Worm (Caenorhabditis elegans) whole organism, L3 larva: ENCODE data around the gene ugt-49.

ENCODE experiments used
- egl-27 ChIP-seq: sonication (generic microtip); optimal IDR thresholded peaks from 4 replicates; lab custom pipeline; 2017; ENCODE audit warnings: missing biosample characterization, missing genetic modification reagents, missing genetic modification characterization
- pha-4 ChIP-seq: fragments of 150-350 bp; optimal IDR thresholded peaks from 2 replicates; lab custom pipeline; 2014; ENCODE audit warnings: missing biosample characterization, missing genetic modification reagents, missing genetic modification characterization
- unc-39 ChIP-seq: sonication (generic microtip); optimal IDR thresholded peaks from 4 replicates; lab custom pipeline; 2017; ENCODE audit warnings: missing biosample characterization, missing genetic modification characterization

ce11 chrV:10382142-10382541 lies 10.0 kb downstream of the ugt-49 start, which contains the start of gene pqn-2:
- TF ChIP-seq pha-4 (tag; lab: Kevin White, UChicago) = no peak
- TF ChIP-seq unc-39 (tag; lab: Kevin White, UChicago) = no peak
- no peak for TF ChIP-seq egl-27 (tag; lab: Kevin White, UChicago)
